Worm (Caenorhabditis elegans): ENCODE results near the gene prdm-14.
A peak's percentile ranks its signal among the peaks of the same experiment; 100 is the strongest.

prdm-14 gene

DNA sequence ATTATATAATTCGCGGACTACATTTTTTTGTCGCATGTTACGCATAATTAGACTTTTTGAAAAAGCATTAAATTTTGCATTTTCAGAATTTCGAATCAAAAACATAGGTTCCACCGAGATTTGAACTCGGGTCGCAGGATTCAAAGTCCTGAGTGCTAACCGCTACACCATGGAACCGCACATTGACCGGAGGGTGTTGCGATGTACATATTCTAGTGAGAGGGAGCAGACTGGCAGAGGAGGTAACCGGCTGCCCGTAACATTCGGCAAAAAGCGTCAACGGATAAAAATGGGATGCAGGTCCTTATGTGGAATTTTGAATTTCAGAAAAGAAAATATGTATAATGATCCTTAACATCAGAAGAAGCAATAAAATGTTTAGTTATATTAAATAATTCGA, 32.1 kb downstream of the prdm-14 start (continued):
- TF ChIP-seq nhr-12 (tag; optimal IDR thresholded peaks at IDR 0.05) (no peak), flh-1 (GFP tag; optimal IDR thresholded peaks at IDR 0.05) (no peak), pha-4 (tag; optimal IDR thresholded peaks at IDR 0.05) (no peak), ceh-43 (GFP tag; optimal IDR thresholded peaks at IDR 0.05) (peak; percentile 7)

ce11 chrX:9081212-9081611, 35.2 kb downstream of the prdm-14 start:
- TF ChIP-seq snpc-4 (tag; optimal IDR thresholded peaks at IDR 0.05), result no peak
- TF ChIP-seq flh-1 (GFP tag; optimal IDR thresholded peaks at IDR 0.05), result no peak
- no peak for TF ChIP-seq pha-4 (tag; optimal IDR thresholded peaks at IDR 0.05)

ce11 chrX:9082646-9083045, 36.6 kb downstream of the prdm-14 start, which contains the start of gene ajm-1:
Gene ajm-1 (plus strand): TSS chrX:9082946.
- no peak for TF ChIP-seq sem-2 (GFP tag; optimal IDR thresholded peaks at IDR 0.05)
- no peak for TF ChIP-seq ceh-83 (GFP tag; optimal IDR thresholded peaks at IDR 0.05)
- no peak for TF ChIP-seq ceh-43 (GFP tag; optimal IDR thresholded peaks at IDR 0.05)
- no peak for TF ChIP-seq nhr-76 (tag; optimal IDR thresholded peaks at IDR 0.05)
- TF ChIP-seq ham-2 (GFP tag; optimal IDR thresholded peaks at IDR 0.05), result no peak
- no peak for TF ChIP-seq snpc-4 (tag; optimal IDR thresholded peaks at IDR 0.05)
- no peak for TF ChIP-seq elt-1 (tag; optimal IDR thresholded peaks at IDR 0.05; ENCODE audit: borderline replicate concordance, insufficient read depth)
- no peak for TF ChIP-seq bed-3 (GFP tag; optimal IDR thresholded peaks at IDR 0.05)
- TF ChIP-seq nhr-12 (tag; optimal IDR thresholded peaks at IDR 0.05), result no peak
- no peak for TF ChIP-seq hlh-1 (tag; optimal IDR thresholded peaks at IDR 0.05)
- TF ChIP-seq unc-62 (GFP tag; optimal IDR thresholded peaks at IDR 0.05), result no peak
- TF ChIP-seq mep-1 (tag; optimal IDR thresholded peaks at IDR 0.05), result no peak
- TF ChIP-seq nhr-2 (tag; optimal IDR thresholded peaks at IDR 0.05), result no peak
- no peak for TF ChIP-seq sptf-1 (tag; optimal IDR thresholded peaks at IDR 0.05)
- no peak for TF ChIP-seq ztf-11 (tag; optimal IDR thresholded peaks at IDR 0.05)

DNA sequence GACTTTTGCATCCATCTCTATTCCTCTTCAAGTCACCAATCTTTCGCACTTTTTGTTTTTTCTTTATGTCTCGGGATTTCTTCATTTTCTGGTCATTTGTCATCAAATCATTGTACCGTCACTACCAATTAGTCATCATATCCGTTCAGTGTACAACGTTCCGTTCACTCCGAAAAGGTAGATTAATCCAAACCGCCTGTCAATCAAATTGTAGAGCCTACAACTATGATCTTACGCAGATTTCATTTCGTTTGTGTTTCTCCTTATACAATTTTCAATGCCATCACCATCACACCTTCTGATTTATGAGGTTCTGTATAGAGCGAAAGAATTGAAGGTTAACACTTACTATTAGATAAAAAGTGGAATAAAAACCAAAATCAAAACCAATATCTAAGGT, 39.9 kb downstream of the prdm-14 start:
- TF ChIP-seq unc-62 (GFP tag; optimal IDR thresholded peaks at IDR 0.05), result peak; percentile 88
- TF ChIP-seq ztf-11 (tag; optimal IDR thresholded peaks at IDR 0.05), result no peak

DNA sequence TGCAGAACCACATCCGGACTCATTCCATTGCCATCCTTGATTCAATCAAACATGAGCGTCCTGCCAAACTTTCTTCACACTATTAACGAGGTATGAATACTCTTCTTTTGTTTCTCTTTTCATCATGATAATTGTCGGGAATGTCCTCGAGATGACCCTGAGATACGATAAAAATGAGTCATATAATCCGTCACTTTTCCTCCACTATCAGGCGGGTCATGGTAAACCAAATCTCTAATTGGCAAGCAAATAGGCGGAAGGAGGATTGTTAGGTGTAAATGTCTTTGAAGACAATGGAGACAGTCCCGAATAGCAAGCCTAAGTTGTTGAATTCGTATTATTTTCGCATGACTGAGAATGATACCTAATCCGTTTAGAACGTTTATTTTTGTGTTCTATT, 42.6 kb downstream of the prdm-14 start:
- TF ChIP-seq elt-1 (tag; optimal IDR thresholded peaks at IDR 0.05; ENCODE audit: borderline replicate concordance, insufficient read depth), result peak; percentile 56
- TF ChIP-seq nhr-2 (tag; optimal IDR thresholded peaks at IDR 0.05), result peak; percentile 18
- TF ChIP-seq ham-2 (GFP tag; optimal IDR thresholded peaks at IDR 0.05), result peak; percentile 50
- no peak for TF ChIP-seq hlh-1 (tag; optimal IDR thresholded peaks at IDR 0.05)

- TF ChIP-seq mls-2 (tag; optimal IDR thresholded peaks at IDR 0.05) (peak; percentile 43), nhr-2 (tag; optimal IDR thresholded peaks at IDR 0.05) (peak; percentile 92), ces-1 (GFP tag; optimal IDR thresholded peaks at IDR 0.05) (no peak)
Observed at ce11 chrX:9089536-9089935, 43.5 kb downstream of the prdm-14 start.

DNA sequence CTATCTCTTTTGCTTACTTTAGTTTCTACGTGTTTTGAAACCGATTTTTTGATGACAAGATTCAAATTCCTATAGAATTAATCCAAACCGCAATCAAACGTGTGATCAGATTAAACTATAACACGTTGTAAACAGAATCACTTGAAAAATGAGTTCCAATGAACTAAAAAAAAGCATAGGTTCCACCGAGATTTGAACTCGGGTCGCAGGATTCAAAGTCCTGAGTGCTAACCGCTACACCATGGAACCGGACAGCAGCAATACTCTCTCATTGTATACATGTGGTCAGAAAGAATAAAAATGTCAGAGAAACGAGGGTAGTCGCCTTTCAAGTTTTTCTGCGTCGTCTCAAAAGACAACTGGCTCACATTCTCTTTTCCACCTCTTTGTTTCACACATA, 45.4 kb downstream of the prdm-14 start:
- TF ChIP-seq pha-4 (tag; optimal IDR thresholded peaks at IDR 0.05), result no peak
- no peak for TF ChIP-seq mep-1 (tag; optimal IDR thresholded peaks at IDR 0.05)
- no peak for TF ChIP-seq unc-39 (tag; optimal IDR thresholded peaks at IDR 0.05)
- TF ChIP-seq ceh-83 (GFP tag; optimal IDR thresholded peaks at IDR 0.05), result peak; percentile 70
- peak; percentile 11 for TF ChIP-seq unc-120 (tag; optimal IDR thresholded peaks at IDR 0.05; ENCODE audit: poor library complexity, severe bottlenecking)
- TF ChIP-seq lsy-2 (tag; optimal IDR thresholded peaks at IDR 0.05), result no peak
- peak; percentile 60 for TF ChIP-seq drap-1 (GFP tag; optimal IDR thresholded peaks at IDR 0.05)
- peak; percentile 33 for TF ChIP-seq lin-32 (GFP tag; optimal IDR thresholded peaks at IDR 0.05)
- TF ChIP-seq tbx-8 (GFP tag; optimal IDR thresholded peaks at IDR 0.05), result no peak
- no peak for TF ChIP-seq ceh-43 (GFP tag; optimal IDR thresholded peaks at IDR 0.05)
- TF ChIP-seq nhr-76 (tag; optimal IDR thresholded peaks at IDR 0.05), result no peak
- TF ChIP-seq flh-1 (GFP tag; optimal IDR thresholded peaks at IDR 0.05), result no peak
- TF ChIP-seq elt-1 (tag; optimal IDR thresholded peaks at IDR 0.05; ENCODE audit: borderline replicate concordance, insufficient read depth), result no peak
- TF ChIP-seq zip-8 (tag; optimal IDR thresholded peaks at IDR 0.05), result no peak
- TF ChIP-seq nhr-2 (tag; optimal IDR thresholded peaks at IDR 0.05), result no peak
- no peak for TF ChIP-seq mls-2 (tag; optimal IDR thresholded peaks at IDR 0.05)
- peak; percentile 32 for TF ChIP-seq sem-2 (GFP tag; optimal IDR thresholded peaks at IDR 0.05)
- peak; percentile 60 for TF ChIP-seq sptf-1 (tag; optimal IDR thresholded peaks at IDR 0.05)
- no peak for TF ChIP-seq nhr-237 (tag; optimal IDR thresholded peaks at IDR 0.05)
- TF ChIP-seq bed-3 (GFP tag; optimal IDR thresholded peaks at IDR 0.05), result peak; percentile 39
- TF ChIP-seq mab-5 (tag; optimal IDR thresholded peaks at IDR 0.05), result no peak
- TF ChIP-seq elt-3 (tag; optimal IDR thresholded peaks at IDR 0.05), result no peak
- no peak for TF ChIP-seq nhr-28 (tag; optimal IDR thresholded peaks at IDR 0.05)
- TF ChIP-seq hlh-1 (tag; optimal IDR thresholded peaks at IDR 0.05), result no peak
- no peak for TF ChIP-seq unc-62 (GFP tag; optimal IDR thresholded peaks at IDR 0.05)
- peak; percentile 41 for TF ChIP-seq cnd-1 (tag; optimal IDR thresholded peaks at IDR 0.05)
- TF ChIP-seq ces-1 (GFP tag; optimal IDR thresholded peaks at IDR 0.05), result no peak
- no peak for TF ChIP-seq snpc-4 (tag; optimal IDR thresholded peaks at IDR 0.05)
- TF ChIP-seq nhr-12 (tag; optimal IDR thresholded peaks at IDR 0.05), result no peak
- no peak for TF ChIP-seq lin-13 (tag; optimal IDR thresholded peaks at IDR 0.05)
- TF ChIP-seq M03D4.4 (tag; optimal IDR thresholded peaks at IDR 0.05), result peak; percentile 18

All from whole organism, mixed stage, embryonic.